Worm (Caenorhabditis elegans) whole organism, L4 larva: ENCODE data around the gene M110.3.
A peak's percentile ranks its signal among the peaks of the same experiment; 100 is the strongest.

Experiments
- F10B5.3 ChIP-seq: sonication (generic microtip); optimal IDR thresholded peaks from 2 replicates; lab custom pipeline; 2016; ENCODE audit warnings: mild to moderate bottlenecking, missing genetic modification characterization, missing compliant biosample characterization
- F26F4.8 ChIP-seq: fragments of 200-800 bp; sonication (Bioruptor generic); conservative IDR thresholded peaks from 2 replicates; pipeline ENCODE4 v1.3.6; 2022; ENCODE audit warnings: missing genetic modification characterization, missing compliant biosample characterization
- F49E8.2 ChIP-seq: sonication (generic microtip); optimal IDR thresholded peaks from 2 replicates; lab custom pipeline; 2016; ENCODE audit warnings: missing compliant biosample characterization, mild to moderate bottlenecking, missing genetic modification characterization, borderline replicate concordance
- R02D3.7 ChIP-seq: fragments of 150-350 bp; sonication (generic microtip); optimal IDR thresholded peaks from 3 replicates; lab custom pipeline; 2014; ENCODE audit warnings: missing biosample characterization, missing genetic modification characterization
- T20F7.1 ChIP-seq: fragments of 200-800 bp; sonication (Bioruptor generic); optimal IDR thresholded peaks from 2 replicates; lab custom pipeline; 2018; ENCODE audit warnings: mild to moderate bottlenecking, missing genetic modification characterization, missing compliant biosample characterization
- aha-1 ChIP-seq: fragments of 150-350 bp; peaks from one replicate; lab custom pipeline; 2014; ENCODE audit warnings: missing biosample characterization, missing genetic modification characterization
- ceh-44 ChIP-seq: fragments of 200-800 bp; sonication (Bioruptor generic); IDR thresholded peaks from 2 replicates; pipeline ENCODE4 v1.3.6; 2022; ENCODE audit warnings: missing genetic modification reagents, missing genetic modification characterization, missing compliant biosample characterization
- ceh-62 ChIP-seq: sonication (generic microtip); optimal IDR thresholded peaks from 2 replicates; lab custom pipeline; 2017; ENCODE audit warnings: missing biosample characterization, missing genetic modification characterization
- cey-2 ChIP-seq: sonication (generic microtip); optimal IDR thresholded peaks from 3 replicates; lab custom pipeline; 2017; ENCODE audit warnings: missing genetic modification characterization, mild to moderate bottlenecking, missing compliant biosample characterization, antibody characterized with exemption, borderline replicate concordance; ENCODE audit not compliant: insufficient read depth
- ctbp-1 ChIP-seq: fragments of 200-800 bp; sonication (Bioruptor generic); IDR thresholded peaks from 2 replicates; pipeline ENCODE4 v1.3.6; 2022; ENCODE audit warnings: missing genetic modification reagents, missing genetic modification characterization, missing compliant biosample characterization
- daf-12 ChIP-seq: fragments of 150-350 bp; optimal IDR thresholded peaks from 2 replicates; lab custom pipeline; 2014; ENCODE audit warnings: missing biosample characterization, missing genetic modification reagents, missing genetic modification characterization
- daf-16 ChIP-seq, 3 experiments: sonication (generic microtip); optimal IDR thresholded peaks; 2 replicates each; lab custom pipeline; 2016 to 2017; ENCODE audit warnings: missing genetic modification characterization in 3 of 3, missing genetic modification reagents in 3 of 3, mild to moderate bottlenecking in 2 of 3, missing compliant biosample characterization in 2 of 3, missing biosample characterization in 1 of 3, moderate library complexity in 1 of 3
- dmd-6 ChIP-seq: fragments of 200-800 bp; sonication (Bioruptor generic); IDR thresholded peaks from 2 replicates; pipeline ENCODE4 v1.3.6; 2022; ENCODE audit warnings: missing genetic modification reagents, missing genetic modification characterization, missing compliant biosample characterization
- dmd-9 ChIP-seq: fragments of 200-800 bp; sonication (Bioruptor generic); IDR thresholded peaks from 2 replicates; pipeline ENCODE4 v1.3.6; 2022; ENCODE audit warnings: missing genetic modification reagents, missing genetic modification characterization, missing compliant biosample characterization
- dve-1 ChIP-seq: sonication (generic microtip); optimal IDR thresholded peaks from 2 replicates; lab custom pipeline; 2017; ENCODE audit warnings: antibody characterized with exemption, mild to moderate bottlenecking, missing genetic modification characterization, missing compliant biosample characterization; ENCODE audit not compliant: insufficient read depth
- egl-43 ChIP-seq: fragments of 200-800 bp; sonication (Bioruptor generic); IDR thresholded peaks from 2 replicates; pipeline ENCODE4 v1.3.6; 2022; ENCODE audit warnings: missing genetic modification reagents, missing genetic modification characterization, missing compliant biosample characterization
- hlh-11 ChIP-seq: fragments of 200-800 bp; sonication (Bioruptor generic); optimal IDR thresholded peaks from 2 replicates; lab custom pipeline; 2018; ENCODE audit warnings: mild to moderate bottlenecking, missing genetic modification characterization, missing compliant biosample characterization
- jun-1 ChIP-seq: fragments of 150-350 bp; optimal IDR thresholded peaks from 2 replicates; lab custom pipeline; 2014; ENCODE audit warnings: missing biosample characterization, missing genetic modification reagents, missing genetic modification characterization
- lin-13 ChIP-seq: fragments of 150-350 bp; optimal IDR thresholded peaks from 2 replicates; lab custom pipeline; 2014; ENCODE audit warnings: missing biosample characterization, missing genetic modification reagents, missing genetic modification characterization
- lin-39 ChIP-seq: fragments of 150-350 bp; optimal IDR thresholded peaks from 2 replicates; lab custom pipeline; 2014; ENCODE audit warnings: missing biosample characterization, missing genetic modification reagents, missing genetic modification characterization
- mdl-1 ChIP-seq, 2 experiments: fragments of 150-350 bp in 1 of 2; sonication (generic microtip) in 1 of 2; optimal IDR thresholded peaks; 2 replicates each; lab custom pipeline; 2014 to 2017; ENCODE audit warnings: missing biosample characterization in 2 of 2, missing genetic modification characterization in 2 of 2
- mxl-2 ChIP-seq: fragments of 200-800 bp; sonication (Bioruptor generic); conservative IDR thresholded peaks from 2 replicates; pipeline ENCODE4 v1.3.6; 2022; ENCODE audit warnings: missing genetic modification reagents, missing genetic modification characterization, missing compliant biosample characterization
- nhr-10 ChIP-seq: fragments of 150-350 bp; optimal IDR thresholded peaks from 2 replicates; lab custom pipeline; 2014; ENCODE audit warnings: missing biosample characterization, missing genetic modification characterization
- nhr-102 ChIP-seq: sonication (generic microtip); optimal IDR thresholded peaks from 2 replicates; lab custom pipeline; 2016; ENCODE audit warnings: mild to moderate bottlenecking, missing genetic modification characterization, moderate library complexity, missing compliant biosample characterization
- nhr-28 ChIP-seq: fragments of 150-350 bp; optimal IDR thresholded peaks from 2 replicates; lab custom pipeline; 2014; ENCODE audit warnings: missing biosample characterization, missing genetic modification characterization
- nhr-42 ChIP-seq: fragments of 200-800 bp; sonication (Bioruptor generic); IDR thresholded peaks from 2 replicates; pipeline ENCODE4 v1.3.6; 2022; ENCODE audit warnings: missing genetic modification characterization, missing compliant biosample characterization
- nhr-48 ChIP-seq: sonication (generic microtip); optimal IDR thresholded peaks from 2 replicates; lab custom pipeline; 2016; ENCODE audit warnings: mild to moderate bottlenecking, missing genetic modification characterization, missing compliant biosample characterization
- pha-4 ChIP-seq, 2 experiments: fragments of 150-350 bp in 1 of 2; fragments of 200-800 bp in 1 of 2; sonication (Bioruptor generic) in 1 of 2; IDR thresholded peaks in 1 of 2; optimal IDR thresholded peaks in 1 of 2; 2 replicates each; pipeline versions ENCODE4 v1.3.6 to Lab custom; 2014 to 2022; ENCODE audit warnings: missing genetic modification characterization in 2 of 2, missing genetic modification reagents in 2 of 2, missing biosample characterization in 1 of 2, missing compliant biosample characterization in 1 of 2
- php-3 ChIP-seq: fragments of 200-800 bp; sonication (Bioruptor generic); IDR thresholded peaks from 2 replicates; pipeline ENCODE4 v1.3.6; 2022; ENCODE audit warnings: missing genetic modification reagents, missing genetic modification characterization, missing compliant biosample characterization
- pqm-1 ChIP-seq: sonication (generic microtip); optimal IDR thresholded peaks from 2 replicates; lab custom pipeline; 2017; ENCODE audit warnings: missing biosample characterization, missing genetic modification characterization
- saeg-2 ChIP-seq: fragments of 200-800 bp; sonication (Bioruptor generic); IDR thresholded peaks from 2 replicates; pipeline ENCODE4 v1.3.6; 2022; ENCODE audit warnings: missing genetic modification reagents, missing genetic modification characterization, missing compliant biosample characterization
- set-16 ChIP-seq: fragments of 200-800 bp; sonication (Bioruptor generic); IDR thresholded peaks from 2 replicates; pipeline ENCODE4 v1.3.6; 2022; ENCODE audit warnings: missing genetic modification reagents, missing genetic modification characterization, missing compliant biosample characterization
- tra-1 ChIP-seq: fragments of 200-800 bp; sonication (Bioruptor generic); IDR thresholded peaks from 2 replicates; pipeline ENCODE4 v1.3.6; 2022; ENCODE audit warnings: missing genetic modification reagents, missing genetic modification characterization, missing compliant biosample characterization
- unc-130 ChIP-seq: sonication (generic microtip); optimal IDR thresholded peaks from 2 replicates; lab custom pipeline; 2016; ENCODE audit warnings: missing genetic modification reagents, missing genetic modification characterization, missing compliant biosample characterization
- zfp-3 ChIP-seq: fragments of 200-800 bp; sonication (Bioruptor generic); conservative IDR thresholded peaks from 2 replicates; pipeline ENCODE4 v1.3.6; 2022; ENCODE audit warnings: missing genetic modification reagents, missing genetic modification characterization, missing compliant biosample characterization
- ztf-11 ChIP-seq: fragments of 150-350 bp; optimal IDR thresholded peaks from 2 replicates; lab custom pipeline; 2014; ENCODE audit warnings: missing biosample characterization, missing genetic modification characterization
- ztf-7 ChIP-seq: fragments of 150-350 bp; optimal IDR thresholded peaks from 2 replicates; lab custom pipeline; 2014; ENCODE audit warnings: missing biosample characterization, missing genetic modification characterization

The M110.3 gene

ce11 chrII:8259038-8259437 is 42.6 kb upstream of the M110.3 start, which contains the start of gene F35C11.6:
F35C11.6 (minus strand) TSS chrII:8259138.
- TF ChIP-seq nhr-42 (no peak), ceh-44 (GFP tag; lab: Robert Waterston, UW) (no peak), mxl-2 (GFP tag; lab: Robert Waterston, UW) (no peak), ctbp-1 (no peak), set-16 (GFP tag; lab: Robert Waterston, UW) (no peak), egl-43 (GFP tag; lab: Robert Waterston, UW) (no peak), cey-2 (no peak), unc-130 (GFP tag; lab: Kevin White, UChicago) (no peak), ceh-62 (tag; lab: Kevin White, UChicago) (no peak), saeg-2 (GFP tag; lab: Robert Waterston, UW) (no peak), ztf-7 (no peak)

- no peak for TF ChIP-seq ctbp-1
- TF ChIP-seq R02D3.7, result no peak
Observed at ce11 chrII:8256013-8256412, 39.6 kb upstream of the M110.3 start, which contains the start of gene F35C11.7. F35C11.7 (plus strand) TSS chrII:8256313.

ce11 chrII:8253160-8253793 is 36.9 kb upstream of the M110.3 start, which contains the start of gene F35C11.5:
F35C11.5 (plus strand) TSS chrII:8253743.
- TF ChIP-seq unc-130 (GFP tag; lab: Kevin White, UChicago) (peak; percentile 46), lin-39 (no peak), F10B5.3 (no peak)

ce11 chrII:8249710-8250109 is 33.3 kb upstream of the M110.3 start:
- TF ChIP-seq jun-1 (tag; lab: Kevin White, UChicago), result no peak
- peak; percentile 28 for TF ChIP-seq dve-1 (tag; lab: Kevin White, UChicago)
- TF ChIP-seq daf-16 (GFP tag; optimal IDR thresholded peaks at IDR 0.05; lab: Kevin White, UChicago), result no peak
- TF ChIP-seq daf-16 (tag; optimal IDR thresholded peaks at IDR 0.05; lab: Kevin White, UChicago), result peak; percentile 4
- TF ChIP-seq, all 104 proteins: peak for 2

DNA sequence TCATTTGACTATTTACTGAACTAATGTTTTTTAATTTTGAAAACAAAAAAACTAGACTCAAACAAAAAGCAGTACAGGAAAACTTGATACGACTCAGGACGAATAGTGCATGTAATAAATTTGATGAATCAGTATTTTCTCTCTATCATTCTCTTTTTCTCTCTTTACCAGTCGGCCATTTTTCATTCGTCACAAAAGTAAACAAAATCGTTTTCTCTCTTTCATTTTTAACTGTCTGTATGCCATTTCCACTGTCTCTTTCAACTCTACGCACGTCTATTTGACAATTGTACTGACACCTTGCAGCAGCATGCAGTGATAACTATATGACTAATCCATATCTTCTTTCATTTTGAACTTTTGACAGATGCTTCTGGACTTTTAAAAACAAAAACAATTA is 32.3 kb upstream of the M110.3 start, which contains the start of the genes F35C11.2 and F35C11.4:
F35C11.2 (minus strand) TSS at position 90 of the 400 bp plus-strand sequence.
F35C11.4 (plus strand) TSS at position 260 of the 400 bp plus-strand sequence.
- TF ChIP-seq php-3 (GFP tag; lab: Robert Waterston, UW) (peak; percentile 43; the same call in 1 of the 2 replicates), daf-16 (GFP tag; optimal IDR thresholded peaks at IDR 0.05; lab: Kevin White, UChicago) (peak in 1 of 2 experiments; percentile 63), daf-16 (tag; optimal IDR thresholded peaks at IDR 0.05; lab: Kevin White, UChicago) (peak; percentile 85), mdl-1 (tag; optimal IDR thresholded peaks at IDR 0.05; lab: Kevin White, UChicago) (no peak), hlh-11 (peak; percentile 80), T20F7.1 (peak; percentile 16), nhr-48 (tag; lab: Kevin White, UChicago) (peak; percentile 31), zfp-3 (GFP tag; lab: Robert Waterston, UW) (no peak), pha-4 (GFP tag; IDR thresholded peaks at IDR 0.05; lab: Robert Waterston, UW) (no peak), pha-4 (tag; optimal IDR thresholded peaks at IDR 0.05; lab: Kevin White, UChicago) (peak; percentile 25), jun-1 (tag; lab: Kevin White, UChicago) (no peak), nhr-10 (tag; lab: Kevin White, UChicago) (no peak), F49E8.2 (tag; lab: Kevin White, UChicago) (no peak), dmd-6 (GFP tag; lab: Robert Waterston, UW) (peak; percentile 89), aha-1 (tag; lab: Kevin White, UChicago) (peak; percentile 25), pqm-1 (tag; lab: Kevin White, UChicago) (peak; percentile 64), dmd-9 (GFP tag; lab: Robert Waterston, UW) (no peak), nhr-28 (peak; percentile 70), nhr-102 (tag; lab: Kevin White, UChicago) (no peak), F26F4.8 (no peak), tra-1 (GFP tag; lab: Robert Waterston, UW) (0 out of 2 replicates have a peak, but pooled peaks have one; percentile 38), ztf-11 (no peak), lin-13 (no peak), daf-12 (tag; lab: Kevin White, UChicago) (no peak), ceh-44 (GFP tag; lab: Robert Waterston, UW) (no peak), dve-1 (tag; lab: Kevin White, UChicago) (peak; percentile 79)
